Fruit fly (Drosophila melanogaster) whole organism, wandering third instar larva: ENCODE results near the gene Nhe3.

ENCODE experiments used
- CG9705 ChIP-seq: fragments of 200-800 bp; sonication (Bioruptor generic); optimal IDR thresholded peaks from 2 replicates; lab custom pipeline; 2018; ENCODE audit warnings: missing biosample characterization, mild to moderate bottlenecking, missing genetic modification characterization
- Myc ChIP-seq: fragments of >200 bp; optimal IDR thresholded peaks from 2 replicates; lab custom pipeline; 2017
- OdsH ChIP-seq: fragments of 200-800 bp; sonication (Bioruptor generic); optimal IDR thresholded peaks from 2 replicates; lab custom pipeline; 2016; ENCODE audit warnings: missing biosample characterization, mild to moderate bottlenecking, missing genetic modification characterization
- h ChIP-seq: fragments of 200-800 bp; sonication (Bioruptor generic); optimal IDR thresholded peaks from 3 replicates; lab custom pipeline; 2016; ENCODE audit warnings: missing biosample characterization, mild to moderate bottlenecking, missing genetic modification characterization
- lola ChIP-seq: fragments of >200 bp; optimal IDR thresholded peaks from 2 replicates; lab custom pipeline; 2017; ENCODE audit warnings: missing biosample characterization, missing genetic modification characterization
- pan ChIP-seq: fragments of >200 bp; optimal IDR thresholded peaks from 2 replicates; lab custom pipeline; 2017
- sage ChIP-seq: fragments of 200-800 bp; sonication (Bioruptor generic); optimal IDR thresholded peaks from 2 replicates; lab custom pipeline; 2016; ENCODE audit warnings: missing biosample characterization, mild to moderate bottlenecking, missing genetic modification characterization
- tai ChIP-seq: sonication (Bioruptor generic); optimal IDR thresholded peaks from 2 replicates; lab custom pipeline; 2016; ENCODE audit warnings: missing biosample characterization, missing genetic modification characterization
- usp ChIP-seq: fragments of >200 bp; optimal IDR thresholded peaks from 2 replicates; lab custom pipeline; 2017; ENCODE audit warnings: missing biosample characterization, missing genetic modification characterization

DNA sequence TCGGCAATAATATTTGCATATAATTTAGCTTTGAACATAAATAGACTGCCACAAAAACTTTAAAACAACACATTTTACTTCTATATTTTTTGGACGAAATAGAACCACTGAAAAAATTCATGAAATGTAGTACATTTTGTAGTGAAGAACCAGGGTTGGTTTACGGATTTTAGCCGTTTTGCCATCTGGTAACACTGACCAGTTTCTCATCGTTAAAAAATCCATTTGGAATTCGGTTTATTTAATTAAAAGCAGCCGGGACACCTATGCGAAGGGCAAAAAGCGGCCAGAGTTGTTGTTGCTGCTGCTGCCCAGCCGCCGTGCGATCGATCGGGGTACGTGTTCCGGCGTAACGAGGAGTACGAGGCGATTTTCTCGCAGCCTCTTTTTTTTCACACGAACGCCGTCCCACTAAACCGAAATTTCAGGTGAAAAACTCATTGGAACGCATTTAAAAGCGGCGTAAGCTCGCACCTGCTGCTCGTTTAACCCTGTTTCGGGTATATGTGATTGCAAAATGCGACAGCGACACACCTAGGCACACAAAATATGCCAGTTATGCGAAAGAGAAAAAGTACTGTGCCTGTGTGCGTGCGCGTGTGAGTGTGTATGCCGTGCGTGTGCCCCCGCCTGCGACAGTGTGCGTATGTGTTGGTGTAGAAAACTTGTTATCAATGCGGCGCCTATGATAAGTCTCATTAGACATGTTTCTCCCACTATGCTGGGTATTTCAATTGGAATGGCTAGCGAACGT lies 39.8 kb upstream of the Nhe3 start, which contains the start of gene Liprin-alpha:
- TF ChIP-seq Myc (lab: Kevin White, UChicago) = no peak
- TF ChIP-seq lola (GFP tag; lab: Kevin White, UChicago) = no peak
- TF ChIP-seq h (GFP tag; lab: Kevin White, UChicago) = no peak
- no peak for TF ChIP-seq tai (GFP tag; lab: Kevin White, UChicago)
- TF ChIP-seq usp (GFP tag; lab: Kevin White, UChicago) = no peak
- TF ChIP-seq pan (lab: Kevin White, UChicago) = no peak
- TF ChIP-seq OdsH (GFP tag; lab: Kevin White, UChicago) = no peak
- TF ChIP-seq sage = no peak
- no peak for TF ChIP-seq CG9705 (GFP tag; lab: Kevin White, UChicago)
